Fruit fly (Drosophila melanogaster) whole organism, embryonic: ENCODE data around the gene CG46459.
A peak's percentile ranks its signal among the peaks of the same experiment; 100 is the strongest.

Experiments
- Ada2b ChIP-seq: fragments of 200-800 bp; sonication (Bioruptor generic); IDR thresholded peaks from 2 replicates; pipeline ENCODE4 v1.3.6; 2022; ENCODE audit warnings: missing biosample characterization, missing genetic modification characterization
- C15 ChIP-seq: fragments of 200-800 bp; sonication (Bioruptor generic); IDR thresholded peaks from 3 replicates; pipeline ENCODE4 v1.3.6; 2022; ENCODE audit warnings: missing biosample characterization, missing genetic modification characterization
- CG11723 ChIP-seq: fragments of 200-800 bp; sonication (Bioruptor generic); optimal IDR thresholded peaks from 2 replicates; lab custom pipeline; 2017; ENCODE audit warnings: missing biosample characterization, mild to moderate bottlenecking, missing genetic modification characterization
- CG12071 ChIP-seq: fragments of 200-800 bp; sonication (Bioruptor generic); optimal IDR thresholded peaks from 3 replicates; lab custom pipeline; 2018; ENCODE audit warnings: missing biosample characterization, mild to moderate bottlenecking, missing genetic modification characterization
- CG12155 ChIP-seq: fragments of 200-800 bp; sonication (Bioruptor generic); optimal IDR thresholded peaks from 3 replicates; lab custom pipeline; 2016; ENCODE audit warnings: missing biosample characterization, missing genetic modification characterization
- CG12299 ChIP-seq: fragments of 200-800 bp; sonication (Bioruptor generic); optimal IDR thresholded peaks from 2 replicates; lab custom pipeline; 2018; ENCODE audit warnings: missing biosample characterization, mild to moderate bottlenecking, missing genetic modification characterization
- CG12942 ChIP-seq: fragments of 200-800 bp; sonication (Bioruptor generic); optimal IDR thresholded peaks from 3 replicates; lab custom pipeline; 2016; ENCODE audit warnings: missing biosample characterization, missing genetic modification characterization
- CG13775 ChIP-seq: fragments of 200-800 bp; sonication (Bioruptor generic); optimal IDR thresholded peaks from 3 replicates; lab custom pipeline; 2017; ENCODE audit warnings: missing biosample characterization, mild to moderate bottlenecking, missing genetic modification characterization
- CG14441 ChIP-seq: fragments of 200-800 bp; sonication (Bioruptor generic); IDR thresholded peaks from 2 replicates; pipeline ENCODE4 v1.3.6; 2022; ENCODE audit warnings: missing biosample characterization, missing genetic modification characterization
- CG14667 ChIP-seq: fragments of 200-800 bp; sonication (Bioruptor generic); IDR thresholded peaks from 2 replicates; pipeline ENCODE4 v1.3.6; 2022; ENCODE audit warnings: missing biosample characterization, missing genetic modification characterization
- CG15696 ChIP-seq: fragments of 200-800 bp; sonication (Bioruptor generic); optimal IDR thresholded peaks from 2 replicates; lab custom pipeline; 2019; ENCODE audit warnings: missing biosample characterization, mild to moderate bottlenecking, missing genetic modification characterization, moderate library complexity
- CG17829 ChIP-seq: fragments of 200-800 bp; optimal IDR thresholded peaks from 2 replicates; lab custom pipeline; 2019; ENCODE audit warnings: missing biosample characterization, mild to moderate bottlenecking, missing genetic modification characterization, moderate library complexity
- CG18476 ChIP-seq: fragments of 200-800 bp; sonication (Bioruptor generic); optimal IDR thresholded peaks from 2 replicates; lab custom pipeline; 2016; ENCODE audit warnings: missing biosample characterization, mild to moderate bottlenecking, missing genetic modification characterization
- CG18619 ChIP-seq: fragments of 200-800 bp; sonication (Bioruptor generic); optimal IDR thresholded peaks from 3 replicates; lab custom pipeline; 2017; ENCODE audit warnings: missing biosample characterization, mild to moderate bottlenecking, missing genetic modification characterization
- CG2678 ChIP-seq: fragments of 200-800 bp; sonication (Bioruptor generic); optimal IDR thresholded peaks from 3 replicates; lab custom pipeline; 2019; ENCODE audit warnings: missing biosample characterization, mild to moderate bottlenecking, missing genetic modification characterization, moderate library complexity
- CG30431 ChIP-seq: fragments of 200-800 bp; sonication (Bioruptor generic); optimal IDR thresholded peaks from 2 replicates; lab custom pipeline; 2017; ENCODE audit warnings: missing biosample characterization, missing genetic modification characterization
- CG31224 ChIP-seq: fragments of 200-800 bp; sonication (Bioruptor generic); IDR thresholded peaks from 2 replicates; pipeline ENCODE4 v1.3.6; 2022; ENCODE audit warnings: missing biosample characterization, missing genetic modification characterization
- CG32532 ChIP-seq: fragments of 200-800 bp; sonication (Bioruptor generic); IDR thresholded peaks from 2 replicates; pipeline ENCODE4 v1.3.6; 2022; ENCODE audit warnings: missing biosample characterization, missing genetic modification characterization
- CG3281 ChIP-seq: fragments of 200-800 bp; sonication (Bioruptor generic); optimal IDR thresholded peaks from 3 replicates; lab custom pipeline; 2017; ENCODE audit warnings: missing biosample characterization, mild to moderate bottlenecking, missing genetic modification characterization
- CG34422 ChIP-seq: fragments of 200-800 bp; sonication (Bioruptor generic); IDR thresholded peaks from 3 replicates; pipeline ENCODE4 v1.3.6; 2022; ENCODE audit warnings: missing biosample characterization, missing genetic modification characterization
- CG4730 ChIP-seq: fragments of 200-800 bp; sonication (Bioruptor generic); IDR thresholded peaks from 2 replicates; pipeline ENCODE4 v1.3.6; 2022; ENCODE audit warnings: missing biosample characterization, missing genetic modification characterization
- CG6689 ChIP-seq: fragments of 200-800 bp; sonication (Bioruptor generic); IDR thresholded peaks from 2 replicates; pipeline ENCODE4 v1.3.6; 2022; ENCODE audit warnings: missing biosample characterization, missing genetic modification characterization
- CG7987 ChIP-seq: fragments of 200-800 bp; sonication (Bioruptor generic); optimal IDR thresholded peaks from 2 replicates; lab custom pipeline; 2018; ENCODE audit warnings: missing biosample characterization, mild to moderate bottlenecking, missing genetic modification characterization, moderate library complexity
- CTCF ChIP-seq: fragments of 200-800 bp; sonication (Bioruptor generic); optimal IDR thresholded peaks from 2 replicates; lab custom pipeline; 2017; ENCODE audit warnings: missing biosample characterization, mild to moderate bottlenecking, missing genetic modification characterization, moderate library complexity
- Camta ChIP-seq: fragments of 200-800 bp; sonication (Bioruptor generic); optimal IDR thresholded peaks from 2 replicates; lab custom pipeline; 2016; ENCODE audit warnings: missing biosample characterization, missing genetic modification characterization
- Chrac-16 ChIP-seq: fragments of 200-800 bp; sonication (Bioruptor generic); optimal IDR thresholded peaks from 3 replicates; lab custom pipeline; 2016; ENCODE audit warnings: missing biosample characterization, missing genetic modification characterization
- H2.0 ChIP-seq: fragments of 200-800 bp; sonication (Bioruptor generic); IDR thresholded peaks from 2 replicates; pipeline ENCODE4 v1.3.6; 2022; ENCODE audit warnings: missing biosample characterization, missing genetic modification characterization
- HHEX ChIP-seq: fragments of 200-800 bp; sonication (Bioruptor generic); optimal IDR thresholded peaks from 3 replicates; lab custom pipeline; 2017; ENCODE audit warnings: missing biosample characterization, mild to moderate bottlenecking, missing genetic modification characterization, missing genetic modification reagents
- Nf-YA ChIP-seq: fragments of 200-800 bp; sonication (Bioruptor generic); IDR thresholded peaks from 2 replicates; pipeline ENCODE4 v1.3.6; 2022; ENCODE audit warnings: missing biosample characterization, missing genetic modification characterization
- Optix ChIP-seq: fragments of 200-800 bp; sonication (Bioruptor generic); IDR thresholded peaks from 3 replicates; pipeline ENCODE4 v1.3.6; 2022; ENCODE audit warnings: missing biosample characterization, missing genetic modification characterization
- ab ChIP-seq: fragments of 200-800 bp; sonication (Bioruptor generic); optimal IDR thresholded peaks from 2 replicates; lab custom pipeline; 2016; ENCODE audit warnings: missing biosample characterization, missing genetic modification characterization
- ap ChIP-seq: fragments of 200-800 bp; sonication (Bioruptor generic); IDR thresholded peaks from 2 replicates; pipeline ENCODE4 v1.3.6; 2022; ENCODE audit warnings: missing biosample characterization, missing genetic modification characterization
- crol ChIP-seq: fragments of 200-800 bp; sonication (Bioruptor generic); IDR thresholded peaks from 2 replicates; pipeline ENCODE4 v1.3.6; 2022; ENCODE audit warnings: missing biosample characterization, missing genetic modification characterization
- disco-r ChIP-seq: fragments of 200-800 bp; sonication (Bioruptor generic); optimal IDR thresholded peaks from 2 replicates; lab custom pipeline; 2016; ENCODE audit warnings: missing biosample characterization, missing genetic modification characterization
- gem ChIP-seq: fragments of 200-800 bp; sonication (Bioruptor generic); optimal IDR thresholded peaks from 2 replicates; lab custom pipeline; 2019; ENCODE audit warnings: missing biosample characterization, mild to moderate bottlenecking, missing genetic modification characterization, moderate library complexity
- hkb ChIP-seq, 2 experiments: fragments of 200-800 bp in 1 of 2; fragments of >200 bp in 1 of 2; sonication (Bioruptor generic) in 1 of 2; IDR thresholded peaks in 1 of 2; optimal IDR thresholded peaks in 1 of 2; 2 replicates each; pipeline versions ENCODE4 v1.3.6 to Lab custom; 2017 to 2022; ENCODE audit warnings: missing biosample characterization in 1 of 2, missing genetic modification characterization in 1 of 2
- jigr1 ChIP-seq: fragments of 200-800 bp; sonication (Bioruptor generic); IDR thresholded peaks from 3 replicates; pipeline ENCODE4 v1.3.6; 2022; ENCODE audit warnings: missing biosample characterization, missing genetic modification characterization
- odd ChIP-seq: fragments of 200-800 bp; sonication (Bioruptor generic); optimal IDR thresholded peaks from 2 replicates; lab custom pipeline; 2017; ENCODE audit warnings: missing biosample characterization, mild to moderate bottlenecking, missing genetic modification characterization
- peb ChIP-seq: fragments of 200-800 bp; sonication (Bioruptor generic); IDR thresholded peaks from 2 replicates; pipeline ENCODE4 v1.3.6; 2022; ENCODE audit warnings: missing biosample characterization, missing genetic modification characterization
- prd ChIP-seq, 3 experiments: fragments of >200 bp in 2 of 3; fragments of 200-800 bp in 1 of 3; sonication (Bioruptor generic) in 1 of 3; optimal IDR thresholded peaks in 2 of 3; IDR thresholded peaks in 1 of 3; 2 replicates in 2 of 3; 3 replicates in 1 of 3; pipeline versions ENCODE4 v1.3.6 to Lab custom; 2017 to 2022; ENCODE audit warnings: missing biosample characterization in 1 of 3, missing genetic modification characterization in 1 of 3
- pros ChIP-seq: fragments of 200-800 bp; sonication (Bioruptor generic); optimal IDR thresholded peaks from 3 replicates; lab custom pipeline; 2019; ENCODE audit warnings: missing biosample characterization, mild to moderate bottlenecking, missing genetic modification characterization, moderate library complexity
- psq ChIP-seq: fragments of 200-800 bp; sonication (Bioruptor generic); optimal IDR thresholded peaks from 2 replicates; lab custom pipeline; 2017; ENCODE audit warnings: missing biosample characterization, missing genetic modification characterization
- pum ChIP-seq: fragments of 200-800 bp; sonication (Bioruptor generic); optimal IDR thresholded peaks from 2 replicates; lab custom pipeline; 2016; ENCODE audit warnings: missing biosample characterization, missing genetic modification characterization
- schlank ChIP-seq: fragments of 200-800 bp; sonication (Bioruptor generic); optimal IDR thresholded peaks from 2 replicates; lab custom pipeline; 2018; ENCODE audit warnings: missing biosample characterization, mild to moderate bottlenecking, missing genetic modification characterization
- sim ChIP-seq: fragments of 200-800 bp; sonication (Bioruptor generic); IDR thresholded peaks from 2 replicates; pipeline ENCODE4 v1.3.6; 2022; ENCODE audit warnings: missing biosample characterization, missing genetic modification characterization
- sna ChIP-seq: fragments of 200-800 bp; sonication (Bioruptor generic); IDR thresholded peaks from 2 replicates; pipeline ENCODE4 v1.3.6; 2022; ENCODE audit warnings: missing biosample characterization, missing genetic modification characterization; ENCODE audit not compliant: partially characterized antibody
- sob ChIP-seq: fragments of 200-800 bp; sonication (Bioruptor generic); IDR thresholded peaks from 2 replicates; pipeline ENCODE4 v1.3.6; 2022; ENCODE audit warnings: missing biosample characterization, missing genetic modification characterization
- ssp ChIP-seq: fragments of 200-800 bp; sonication (Bioruptor generic); IDR thresholded peaks from 2 replicates; pipeline ENCODE4 v1.3.6; 2022; ENCODE audit warnings: missing biosample characterization, missing genetic modification characterization
- stc ChIP-seq: fragments of 200-800 bp; sonication (Bioruptor generic); IDR thresholded peaks from 2 replicates; pipeline ENCODE4 v1.3.6; 2022; ENCODE audit warnings: missing biosample characterization, missing genetic modification characterization
- trh ChIP-seq: fragments of 200-800 bp; sonication (Bioruptor generic); optimal IDR thresholded peaks from 2 replicates; lab custom pipeline; 2016; ENCODE audit warnings: missing biosample characterization, missing genetic modification characterization
- ttk ChIP-seq: fragments of 200-800 bp; sonication (Bioruptor generic); IDR thresholded peaks from 2 replicates; pipeline ENCODE4 v2.1.2; 2022; ENCODE audit warnings: missing biosample characterization, missing genetic modification characterization
- wor ChIP-seq: fragments of 200-800 bp; sonication (Bioruptor generic); IDR thresholded peaks from 2 replicates; pipeline ENCODE4 v1.3.6; 2022; ENCODE audit warnings: missing biosample characterization, missing genetic modification characterization

CG46459 gene

DNA sequence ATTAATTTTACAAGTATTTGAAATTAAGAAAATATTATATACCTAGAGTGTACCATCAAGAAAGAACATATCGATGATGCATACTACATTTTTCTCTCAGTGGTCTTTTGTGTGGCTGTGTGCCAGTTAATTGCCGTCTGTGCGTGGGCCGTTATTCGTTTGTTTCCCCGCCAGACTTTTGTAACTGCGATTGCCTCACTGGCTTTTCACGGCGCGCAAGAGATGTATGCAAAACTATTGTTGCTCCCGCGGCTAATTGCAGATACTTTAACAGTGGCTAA is 14.8 kb upstream of the CG46459 start (continued):
- TF ChIP-seq CG3281 (GFP tag; lab: Kevin White, UChicago): peak; percentile 32
- peak; percentile 41; the same call in 1 of the 2 replicates for TF ChIP-seq peb (GFP tag; lab: Robert Waterston, UW)
- TF ChIP-seq CG32532 (GFP tag; lab: Robert Waterston, UW): peak; percentile 80
- TF ChIP-seq Camta: no peak
- peak; percentile 56 for TF ChIP-seq sob
- TF ChIP-seq CTCF (GFP tag; lab: Kevin White, UChicago): no peak
- no peak for TF ChIP-seq CG13775
- no peak for TF ChIP-seq C15
- peak; percentile 50 for TF ChIP-seq sim (GFP tag; lab: Robert Waterston, UW)
- no peak for TF ChIP-seq Chrac-16 (GFP tag; lab: Kevin White, UChicago)
- peak; percentile 60 for TF ChIP-seq ap
- TF ChIP-seq trh: peak; percentile 33
- peak; percentile 50 for TF ChIP-seq CG4730 (GFP tag; lab: Robert Waterston, UW)
- TF ChIP-seq prd (optimal IDR thresholded peaks at IDR 0.05; lab: Kevin White, UChicago): no peak
- peak; percentile 78 for TF ChIP-seq prd (GFP tag; IDR thresholded peaks at IDR 0.05; lab: Robert Waterston, UW)
- TF ChIP-seq HHEX (GFP tag; lab: Kevin White, UChicago): peak; percentile 7
- TF ChIP-seq pros (GFP tag; lab: Kevin White, UChicago): no peak
- TF ChIP-seq Optix (GFP tag; lab: Robert Waterston, UW): peak; percentile 65; the same call in 1 of the 3 replicates
- peak; percentile 46; the same call in 1 of the 2 replicates for TF ChIP-seq H2.0 (GFP tag; lab: Robert Waterston, UW)
- no peak for TF ChIP-seq schlank
- TF ChIP-seq wor: peak; percentile 52
- TF ChIP-seq ttk (GFP tag; lab: Robert Waterston, UW): peak; percentile 59; the same call in 1 of the 2 replicates
- TF ChIP-seq CG17829 (tag; lab: Kevin White, UChicago): peak; percentile 15
- no peak for TF ChIP-seq sna (GFP tag; lab: Robert Waterston, UW)
- peak; percentile 77 for TF ChIP-seq Nf-YA
- no peak for TF ChIP-seq disco-r (GFP tag; lab: Kevin White, UChicago)
- peak; percentile 35 for TF ChIP-seq CG12942 (GFP tag; lab: Kevin White, UChicago)
- peak; percentile 46; the same call in 1 of the 2 replicates for TF ChIP-seq CG14667 (GFP tag; lab: Robert Waterston, UW)
- no peak for TF ChIP-seq CG11723 (GFP tag; lab: Kevin White, UChicago)
- TF ChIP-seq ssp (GFP tag; lab: Robert Waterston, UW): peak; percentile 25; the same call in 1 of the 2 replicates
- TF ChIP-seq psq: no peak
- peak; percentile 22 for TF ChIP-seq CG15696 (tag; lab: Kevin White, UChicago)
- no peak for TF ChIP-seq CG12155 (GFP tag; lab: Kevin White, UChicago)
- TF ChIP-seq CG18476: no peak
- TF ChIP-seq pum (GFP tag; lab: Kevin White, UChicago): no peak
- TF ChIP-seq Ada2b (GFP tag; lab: Robert Waterston, UW): peak; percentile 79
- TF ChIP-seq CG7987 (GFP tag; lab: Kevin White, UChicago): peak; percentile 12
- TF ChIP-seq CG30431 (GFP tag; lab: Kevin White, UChicago): peak; percentile 62
- TF ChIP-seq jigr1 (GFP tag; lab: Robert Waterston, UW): no peak
- TF ChIP-seq odd (GFP tag; lab: Kevin White, UChicago): no peak
- TF ChIP-seq gem: peak; percentile 39
- no peak for TF ChIP-seq hkb (optimal IDR thresholded peaks at IDR 0.05; lab: Kevin White, UChicago)
- TF ChIP-seq hkb (GFP tag; IDR thresholded peaks at IDR 0.05; lab: Robert Waterston, UW): peak; percentile 66
- TF ChIP-seq CG12071: peak; percentile 22
- TF ChIP-seq CG31224 (GFP tag; lab: Robert Waterston, UW): 0 out of 2 replicates have a peak, but pooled peaks have one; percentile 19
- TF ChIP-seq CG12299 (tag; lab: Kevin White, UChicago): no peak
- TF ChIP-seq CG2678 (tag; lab: Kevin White, UChicago): no peak
- TF ChIP-seq crol (GFP tag; lab: Robert Waterston, UW): no peak
- TF ChIP-seq stc (GFP tag; lab: Robert Waterston, UW): peak; percentile 76
- TF ChIP-seq CG6689: peak; percentile 46; the same call in 1 of the 2 replicates
- no peak for TF ChIP-seq ab (GFP tag; lab: Kevin White, UChicago)
- TF ChIP-seq CG14441 (GFP tag; lab: Robert Waterston, UW): peak; percentile 74
- TF ChIP-seq CG18619 (GFP tag; lab: Kevin White, UChicago): no peak
- peak; percentile 37; the same call in 1 of the 3 replicates for TF ChIP-seq CG34422 (GFP tag; lab: Robert Waterston, UW)
